Fruit fly (Drosophila melanogaster): ENCODE measurements around the gene ppk14.

dm6 chr2L:6338367-6338975 is 16.3 kb upstream of the ppk14 start, which contains the start of the genes Pez and Cpr:
- TF ChIP-seq CG10209 (GFP tag; optimal IDR thresholded peaks at IDR 0.05) (peak; percentile 42), CG3163 (GFP tag; optimal IDR thresholded peaks at IDR 0.05) (peak; percentile 4), CG16779 (GFP tag; IDR thresholded peaks at IDR 0.05) (no peak), CG7556 (GFP tag; optimal IDR thresholded peaks at IDR 0.05) (no peak), psq (GFP tag; optimal IDR thresholded peaks at IDR 0.05) (no peak)
